Fruit fly (Drosophila melanogaster) whole organism, prepupa: Measurements from ENCODE around the gene mask.

Experiments used
- Blimp-1 ChIP-seq: fragments of 200-800 bp; sonication (Bioruptor generic); optimal IDR thresholded peaks from 3 replicates; lab custom pipeline; 2017; ENCODE audit warnings: missing biosample characterization, missing genetic modification characterization, mild to moderate bottlenecking, moderate library complexity, missing genetic modification reagents
- CG10631 ChIP-seq: fragments of 200-800 bp; sonication (Bioruptor generic); optimal IDR thresholded peaks from 2 replicates; lab custom pipeline; 2016; ENCODE audit warnings: missing biosample characterization, missing genetic modification characterization
- CG10669 ChIP-seq: fragments of 200-800 bp; sonication (Bioruptor generic); optimal IDR thresholded peaks from 3 replicates; lab custom pipeline; 2018; ENCODE audit warnings: missing biosample characterization, mild to moderate bottlenecking, missing genetic modification characterization, moderate library complexity
- CG11294 ChIP-seq: fragments of 200-800 bp; sonication (Bioruptor generic); IDR thresholded peaks from 2 replicates; pipeline ENCODE4 v1.3.6; 2022; ENCODE audit warnings: missing biosample characterization, missing genetic modification characterization
- CG11762 ChIP-seq: fragments of 200-800 bp; sonication (Bioruptor generic); optimal IDR thresholded peaks from 3 replicates; lab custom pipeline; 2016; ENCODE audit warnings: missing biosample characterization, missing genetic modification characterization; ENCODE audit not compliant: insufficient read depth
- CG11902 ChIP-seq: fragments of 200-800 bp; sonication (Bioruptor generic); optimal IDR thresholded peaks from 3 replicates; lab custom pipeline; 2016; ENCODE audit warnings: missing biosample characterization, missing genetic modification characterization
- CG15336 ChIP-seq: fragments of 200-800 bp; sonication (Bioruptor generic); IDR thresholded peaks from 2 replicates; pipeline ENCODE4 v1.3.6; 2022; ENCODE audit warnings: missing biosample characterization, missing genetic modification characterization
- CG1621 ChIP-seq: fragments of 200-800 bp; sonication (Bioruptor generic); optimal IDR thresholded peaks from 3 replicates; lab custom pipeline; 2018; ENCODE audit warnings: missing biosample characterization, mild to moderate bottlenecking, missing genetic modification characterization
- CG16779 ChIP-seq: fragments of 200-800 bp; sonication (Bioruptor generic); optimal IDR thresholded peaks from 3 replicates; lab custom pipeline; 2017; ENCODE audit warnings: missing biosample characterization, mild to moderate bottlenecking, missing genetic modification characterization
- CG3032 ChIP-seq: fragments of 200-800 bp; optimal IDR thresholded peaks from 2 replicates; lab custom pipeline; 2019; ENCODE audit warnings: missing biosample characterization, mild to moderate bottlenecking, missing genetic modification characterization, moderate library complexity
- CG31627 ChIP-seq: fragments of 200-800 bp; sonication (Bioruptor generic); optimal IDR thresholded peaks from 3 replicates; lab custom pipeline; 2016; ENCODE audit warnings: missing biosample characterization, missing genetic modification characterization
- CG34406 ChIP-seq: fragments of 200-800 bp; sonication (Bioruptor generic); optimal IDR thresholded peaks from 3 replicates; lab custom pipeline; 2016; ENCODE audit warnings: missing biosample characterization, missing genetic modification characterization
- CG3919 ChIP-seq: fragments of 200-800 bp; sonication (Bioruptor generic); optimal IDR thresholded peaks from 3 replicates; lab custom pipeline; 2016; ENCODE audit warnings: missing biosample characterization, missing genetic modification characterization
- CG4318 ChIP-seq: fragments of 200-800 bp; sonication (Bioruptor generic); optimal IDR thresholded peaks from 3 replicates; lab custom pipeline; 2017; ENCODE audit warnings: missing biosample characterization, mild to moderate bottlenecking, missing genetic modification characterization
- CG6163 ChIP-seq: fragments of 200-800 bp; sonication (Bioruptor generic); IDR thresholded peaks from 3 replicates; pipeline ENCODE4 v1.3.6; 2022; ENCODE audit warnings: missing biosample characterization, missing genetic modification characterization
- CG6276 ChIP-seq: fragments of 200-800 bp; sonication (Bioruptor generic); optimal IDR thresholded peaks from 2 replicates; lab custom pipeline; 2017; ENCODE audit warnings: missing biosample characterization, mild to moderate bottlenecking, missing genetic modification characterization
- CG6792 ChIP-seq: fragments of 200-800 bp; sonication (Bioruptor generic); optimal IDR thresholded peaks from 3 replicates; lab custom pipeline; 2016; ENCODE audit warnings: missing biosample characterization, missing genetic modification characterization
- CG6808 ChIP-seq: fragments of 200-800 bp; sonication (Bioruptor generic); optimal IDR thresholded peaks from 3 replicates; lab custom pipeline; 2017; ENCODE audit warnings: missing biosample characterization, missing genetic modification characterization, mild to moderate bottlenecking, moderate library complexity, missing genetic modification reagents
- CG6854 ChIP-seq: fragments of 200-800 bp; sonication (Bioruptor generic); optimal IDR thresholded peaks from 2 replicates; lab custom pipeline; 2017; ENCODE audit warnings: missing biosample characterization, mild to moderate bottlenecking, missing genetic modification characterization
- CG7368 ChIP-seq: fragments of 200-800 bp; sonication (Bioruptor generic); optimal IDR thresholded peaks from 3 replicates; lab custom pipeline; 2016; ENCODE audit warnings: missing biosample characterization, missing genetic modification characterization
- CG8319 ChIP-seq: fragments of 200-800 bp; sonication (Bioruptor generic); optimal IDR thresholded peaks from 3 replicates; lab custom pipeline; 2016; ENCODE audit warnings: missing biosample characterization, missing genetic modification characterization
- CG8632 ChIP-seq: fragments of 200-800 bp; sonication (Bioruptor generic); optimal IDR thresholded peaks from 3 replicates; lab custom pipeline; 2016; ENCODE audit warnings: missing biosample characterization, missing genetic modification characterization
- Eip75B ChIP-seq: fragments of 200-800 bp; sonication (Bioruptor generic); optimal IDR thresholded peaks from 3 replicates; lab custom pipeline; 2016; ENCODE audit warnings: missing biosample characterization, missing genetic modification characterization
- Eip78C ChIP-seq: fragments of 200-800 bp; sonication (Bioruptor generic); peaks from one replicate; lab custom pipeline; 2016; ENCODE audit warnings: missing biosample characterization, missing genetic modification characterization
- Eip93F ChIP-seq: fragments of 200-800 bp; sonication (Bioruptor generic); optimal IDR thresholded peaks from 2 replicates; lab custom pipeline; 2016; ENCODE audit warnings: missing biosample characterization, mild to moderate bottlenecking, missing genetic modification characterization
- Ets21C ChIP-seq: fragments of 200-800 bp; sonication (Bioruptor generic); optimal IDR thresholded peaks from 3 replicates; lab custom pipeline; 2016; ENCODE audit warnings: missing biosample characterization, missing genetic modification characterization
- Ets96B ChIP-seq: fragments of 200-800 bp; optimal IDR thresholded peaks from 2 replicates; lab custom pipeline; 2019; ENCODE audit warnings: missing biosample characterization, mild to moderate bottlenecking, missing genetic modification characterization, moderate library complexity
- Gug ChIP-seq: fragments of 200-800 bp; sonication (Bioruptor generic); IDR thresholded peaks from 2 replicates; pipeline ENCODE4 v1.3.6; 2022; ENCODE audit warnings: missing biosample characterization, missing genetic modification characterization
- Hr38 ChIP-seq: sonication (Bioruptor generic); optimal IDR thresholded peaks from 2 replicates; lab custom pipeline; 2016; ENCODE audit warnings: missing biosample characterization, missing genetic modification characterization
- Hr39 ChIP-seq: fragments of 200-800 bp; sonication (Bioruptor generic); optimal IDR thresholded peaks from 2 replicates; lab custom pipeline; 2016; ENCODE audit warnings: missing biosample characterization, missing genetic modification characterization
- Lpt ChIP-seq: fragments of 200-800 bp; sonication (Bioruptor generic); optimal IDR thresholded peaks from 3 replicates; lab custom pipeline; 2016; ENCODE audit warnings: missing biosample characterization, missing genetic modification characterization
- Met ChIP-seq: fragments of 200-800 bp; sonication (Bioruptor generic); optimal IDR thresholded peaks from 3 replicates; lab custom pipeline; 2016; ENCODE audit warnings: missing biosample characterization, missing genetic modification characterization
- OdsH ChIP-seq: fragments of 200-800 bp; sonication (Bioruptor generic); optimal IDR thresholded peaks from 3 replicates; lab custom pipeline; 2016; ENCODE audit warnings: missing biosample characterization, missing genetic modification characterization
- Smox ChIP-seq: fragments of 200-800 bp; sonication (Bioruptor generic); optimal IDR thresholded peaks from 3 replicates; lab custom pipeline; 2016; ENCODE audit warnings: missing biosample characterization, missing genetic modification characterization
- Sox102F ChIP-seq: fragments of 200-800 bp; sonication (Bioruptor generic); optimal IDR thresholded peaks from 2 replicates; lab custom pipeline; 2016; ENCODE audit warnings: missing biosample characterization, mild to moderate bottlenecking, missing genetic modification characterization
- Sox14 ChIP-seq: fragments of 200-800 bp; sonication (Bioruptor generic); optimal IDR thresholded peaks from 3 replicates; lab custom pipeline; 2016; ENCODE audit warnings: missing biosample characterization, missing genetic modification characterization
- Sox15 ChIP-seq: fragments of 200-800 bp; sonication (Bioruptor generic); optimal IDR thresholded peaks from 3 replicates; lab custom pipeline; 2016; ENCODE audit warnings: missing biosample characterization, missing genetic modification characterization
- achi ChIP-seq: fragments of 200-800 bp; sonication (Bioruptor generic); optimal IDR thresholded peaks from 3 replicates; lab custom pipeline; 2016; ENCODE audit warnings: missing biosample characterization, missing genetic modification characterization
- acj6 ChIP-seq: fragments of 200-800 bp; sonication (Bioruptor generic); optimal IDR thresholded peaks from 3 replicates; lab custom pipeline; 2016; ENCODE audit warnings: missing biosample characterization, missing genetic modification characterization
- cyc ChIP-seq: fragments of 200-800 bp; sonication (Bioruptor generic); optimal IDR thresholded peaks from 3 replicates; lab custom pipeline; 2016; ENCODE audit warnings: missing biosample characterization, missing genetic modification characterization
- dac ChIP-seq: fragments of 200-800 bp; sonication (Bioruptor generic); optimal IDR thresholded peaks from 2 replicates; lab custom pipeline; 2017; ENCODE audit warnings: missing biosample characterization, mild to moderate bottlenecking, missing genetic modification characterization
- dsx ChIP-seq: fragments of 200-800 bp; optimal IDR thresholded peaks from 3 replicates; lab custom pipeline; 2019; ENCODE audit warnings: missing biosample characterization, mild to moderate bottlenecking, missing genetic modification characterization, moderate library complexity; ENCODE audit not compliant: poor library complexity, severe bottlenecking
- eg ChIP-seq: fragments of 200-800 bp; sonication (Bioruptor generic); IDR thresholded peaks from 3 replicates; pipeline ENCODE4 v1.3.6; 2022; ENCODE audit warnings: missing biosample characterization, missing genetic modification characterization
- esn ChIP-seq: fragments of 200-800 bp; sonication (Bioruptor generic); optimal IDR thresholded peaks from 2 replicates; lab custom pipeline; 2016; ENCODE audit warnings: missing biosample characterization, mild to moderate bottlenecking, missing genetic modification characterization, moderate library complexity
- fd85E ChIP-seq: fragments of 200-800 bp; sonication (Bioruptor generic); optimal IDR thresholded peaks from 3 replicates; lab custom pipeline; 2016; ENCODE audit warnings: missing biosample characterization, missing genetic modification characterization
- fkh ChIP-seq: fragments of 200-800 bp; sonication (Bioruptor generic); optimal IDR thresholded peaks from 3 replicates; lab custom pipeline; 2017; ENCODE audit warnings: missing biosample characterization, mild to moderate bottlenecking, missing genetic modification characterization, moderate library complexity
- lz ChIP-seq: fragments of 200-800 bp; sonication (Bioruptor generic); optimal IDR thresholded peaks from 3 replicates; lab custom pipeline; 2016; ENCODE audit warnings: missing biosample characterization, missing genetic modification characterization
- net ChIP-seq: fragments of 200-800 bp; sonication (Bioruptor generic); optimal IDR thresholded peaks from 3 replicates; lab custom pipeline; 2016; ENCODE audit warnings: missing biosample characterization, missing genetic modification characterization
- pdm3 ChIP-seq: fragments of 200-800 bp; sonication (Bioruptor generic); optimal IDR thresholded peaks from 3 replicates; lab custom pipeline; 2016; ENCODE audit warnings: missing biosample characterization, missing genetic modification characterization
- salr ChIP-seq, 2 experiments: fragments of 200-800 bp; sonication (Bioruptor generic); optimal IDR thresholded peaks; 3 replicates each; lab custom pipeline; 2016 to 2018; ENCODE audit warnings: missing biosample characterization in 2 of 2, missing genetic modification characterization in 2 of 2, mild to moderate bottlenecking in 1 of 2
- spab ChIP-seq: fragments of 200-800 bp; sonication (Bioruptor generic); optimal IDR thresholded peaks from 2 replicates; lab custom pipeline; 2017; ENCODE audit warnings: missing biosample characterization, mild to moderate bottlenecking, missing genetic modification characterization, missing genetic modification reagents
- ss ChIP-seq, 2 experiments: fragments of 200-800 bp; sonication (Bioruptor generic); optimal IDR thresholded peaks; 2 replicates in 1 of 2; 3 replicates in 1 of 2; lab custom pipeline; 2017 to 2018; ENCODE audit warnings: mild to moderate bottlenecking in 2 of 2, missing biosample characterization in 2 of 2, missing genetic modification characterization in 2 of 2, moderate library complexity in 1 of 2
- svp ChIP-seq: fragments of 200-800 bp; sonication (Bioruptor generic); peaks from one replicate; lab custom pipeline; 2016; ENCODE audit warnings: missing biosample characterization, missing genetic modification characterization
- vri ChIP-seq: fragments of 200-800 bp; sonication (Bioruptor generic); optimal IDR thresholded peaks from 3 replicates; lab custom pipeline; 2016; ENCODE audit warnings: missing biosample characterization, mild to moderate bottlenecking, missing genetic modification characterization

mask gene

DNA sequence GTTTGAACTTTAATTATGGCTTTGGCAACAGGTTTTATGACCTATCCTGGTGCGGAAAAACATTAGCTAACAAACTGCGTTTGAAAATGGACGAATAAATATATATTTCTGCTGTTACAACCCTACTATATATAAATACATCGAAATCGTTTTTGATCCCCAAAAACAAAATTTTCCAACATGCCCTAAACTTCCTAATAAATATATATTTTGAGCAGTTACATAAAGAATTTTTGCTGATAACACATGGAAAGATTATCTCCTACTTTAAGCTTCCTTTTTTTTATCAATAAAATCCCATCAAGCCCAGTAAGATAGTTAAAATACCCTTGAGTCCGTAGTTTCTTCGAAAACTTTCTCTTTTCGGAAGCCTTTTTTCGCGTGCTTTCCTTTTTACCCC is 11.3 kb upstream of the mask start:
- TF ChIP-seq CG4318 (GFP tag; lab: Kevin White, UChicago) (no peak), CG11294 (GFP tag; lab: Robert Waterston, UW) (no peak), Eip93F (GFP tag; lab: Kevin White, UChicago) (no peak), vri (GFP tag; lab: Kevin White, UChicago) (no peak), salr (GFP tag; optimal IDR thresholded peaks at IDR 0.05; lab: Kevin White, UChicago) (peak in 1 of 2 experiments; percentile 1), Sox14 (no peak), CG6808 (GFP tag; lab: Kevin White, UChicago) (no peak), CG16779 (tag; lab: Kevin White, UChicago) (no peak), OdsH (GFP tag; lab: Kevin White, UChicago) (peak; percentile 9), CG8632 (GFP tag; lab: Kevin White, UChicago) (no peak), CG11762 (GFP tag; lab: Kevin White, UChicago) (no peak), Smox (GFP tag; lab: Kevin White, UChicago) (no peak), Met (GFP tag; lab: Kevin White, UChicago) (no peak), CG1621 (no peak), CG3032 (tag; lab: Kevin White, UChicago) (no peak), CG6792 (no peak), dsx (no peak), CG34406 (GFP tag; lab: Kevin White, UChicago) (no peak), Lpt (GFP tag; lab: Kevin White, UChicago) (no peak), Hr38 (GFP tag; lab: Kevin White, UChicago) (no peak), fkh (GFP tag; lab: Kevin White, UChicago) (no peak), CG10631 (no peak), esn (GFP tag; lab: Kevin White, UChicago) (no peak), CG31627 (GFP tag; lab: Kevin White, UChicago) (no peak), lz (GFP tag; lab: Kevin White, UChicago) (no peak), achi (no peak), CG10669 (GFP tag; lab: Kevin White, UChicago) (no peak), svp (GFP tag; lab: Kevin White, UChicago) (no peak), eg (GFP tag; lab: Robert Waterston, UW) (no peak), fd85E (GFP tag; lab: Kevin White, UChicago) (no peak), CG6854 (no peak), Sox15 (GFP tag; lab: Kevin White, UChicago) (no peak), Eip78C (GFP tag; lab: Kevin White, UChicago) (peak; percentile 80), Ets21C (GFP tag; lab: Kevin White, UChicago) (no peak), Gug (GFP tag; lab: Robert Waterston, UW) (no peak), spab (no peak), CG3919 (GFP tag; lab: Kevin White, UChicago) (no peak), ss (GFP tag; optimal IDR thresholded peaks at IDR 0.05; lab: Kevin White, UChicago) (no peak), CG7368 (no peak), dac (peak; percentile 44), pdm3 (GFP tag; lab: Kevin White, UChicago) (peak; percentile 32), cyc (GFP tag; lab: Kevin White, UChicago) (no peak), Hr39 (GFP tag; lab: Kevin White, UChicago) (no peak), Blimp-1 (peak; percentile 75), CG15336 (no peak), Eip75B (GFP tag; lab: Kevin White, UChicago) (no peak), CG6276 (GFP tag; lab: Kevin White, UChicago) (no peak), acj6 (no peak), CG8319 (no peak), CG11902 (no peak), net (GFP tag; lab: Kevin White, UChicago) (no peak), Ets96B (no peak), CG6163 (no peak), Sox102F (GFP tag; lab: Kevin White, UChicago) (no peak)
